Fruit fly (Drosophila melanogaster): ENCODE results near the gene CG14626.

dm6 chrX:1179865-1180264, 4.7 kb upstream of the CG14626 start, which contains the start of gene CG11379:
- no peak for TF ChIP-seq CTCF (optimal IDR thresholded peaks at IDR 0.05)
- no peak for TF ChIP-seq CG8478 (optimal IDR thresholded peaks at IDR 0.05)

Data from S2 (cell line).